5 fruit fly cellular contexts compared by ENCODE assay signal in the genomic region with DNA sequence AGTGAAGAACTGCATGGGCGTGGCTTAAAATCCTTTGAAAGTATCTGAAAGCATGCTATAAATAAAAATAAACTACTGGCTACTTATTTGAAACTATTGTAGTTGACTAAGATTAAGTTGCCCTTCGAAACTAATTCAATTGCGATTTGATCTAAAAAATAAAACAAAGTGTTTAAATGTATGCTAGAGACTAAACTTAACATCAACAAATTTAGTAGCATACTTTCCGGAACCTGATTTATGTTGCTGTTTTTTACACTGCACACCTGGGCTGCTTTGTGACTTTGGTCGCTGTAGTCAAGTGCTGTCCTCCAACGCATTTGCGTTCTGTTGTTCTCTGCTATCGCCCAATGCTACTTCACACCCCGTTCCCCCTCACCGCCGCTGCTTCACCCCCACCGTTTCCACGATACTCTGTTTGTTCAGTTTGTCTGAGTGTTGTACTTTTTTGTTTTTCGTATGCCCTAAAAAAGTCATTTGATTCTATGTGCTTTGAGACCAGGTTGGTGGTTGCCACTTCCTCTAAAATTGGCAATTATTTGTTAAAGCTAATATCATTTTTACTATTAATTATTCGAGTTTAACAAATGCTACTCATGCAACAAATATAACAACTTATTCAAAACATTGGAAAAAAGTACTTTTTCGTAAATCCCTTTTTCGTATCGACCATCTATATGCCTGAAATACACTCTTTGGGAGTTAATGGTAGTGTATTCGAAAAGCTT.
TF ChIP-seq lines count a peak whose summit lies in the region.

No protein-coding gene starts in this region.

TF ChIP-seq in whole organism, adult, 20 proteins besides CTCF, POLR2A, EP300 and RAD21 (continued from another document):
- TF ChIP-seq CG12768 (GFP tag; optimal IDR thresholded peaks at IDR 0.05; lab: Kevin White, UChicago) (no peak), CG5204 (GFP tag; optimal IDR thresholded peaks at IDR 0.05; lab: Kevin White, UChicago) (no peak), cnc (optimal IDR thresholded peaks at IDR 0.05; lab: Kevin White, UChicago) (no peak)

TF ChIP-seq in whole organism, embryonic, 481 proteins besides CTCF, POLR2A, EP300 and RAD21 (continued from another document and continues in another):
- 0 out of 2 replicates have a peak, but pooled peaks have one; percentile 44 for TF ChIP-seq vvl (GFP tag; IDR thresholded peaks at IDR 0.05; lab: Robert Waterston, UW)
- TF ChIP-seq Dref (GFP tag; IDR thresholded peaks at IDR 0.05; lab: Robert Waterston, UW): no peak
- TF ChIP-seq CG9932 (GFP tag; IDR thresholded peaks at IDR 0.05; lab: Robert Waterston, UW): no peak
- TF ChIP-seq chif (GFP tag; optimal IDR thresholded peaks at IDR 0.05; lab: Kevin White, UChicago): peak in 1 of 2 experiments; percentile 22
- no peak for TF ChIP-seq psq (GFP tag; optimal IDR thresholded peaks at IDR 0.05; lab: Kevin White, UChicago)
- TF ChIP-seq Pdp1 (GFP tag; optimal IDR thresholded peaks at IDR 0.05; lab: Kevin White, UChicago): peak in 1 of 2 experiments; percentile 6
- no peak for TF ChIP-seq tio (GFP tag; optimal IDR thresholded peaks at IDR 0.05; lab: Kevin White, UChicago)
- TF ChIP-seq sens (GFP tag; lab: Kevin White, UChicago): peak; percentile 81
- no peak for TF ChIP-seq Mad (GFP tag; optimal IDR thresholded peaks at IDR 0.05; lab: Kevin White, UChicago)
- TF ChIP-seq jigr1 (GFP tag; IDR thresholded peaks at IDR 0.05; lab: Robert Waterston, UW): no peak; the same call in 2 of the 3 replicates
- no peak for TF ChIP-seq CG31388 (GFP tag; optimal IDR thresholded peaks at IDR 0.05; lab: Kevin White, UChicago)
- TF ChIP-seq Nf-YA (GFP tag; IDR thresholded peaks at IDR 0.05; lab: Robert Waterston, UW): no peak
- peak; percentile 20 for TF ChIP-seq exex (tag; optimal IDR thresholded peaks at IDR 0.05; lab: Kevin White, UChicago)
- peak; percentile 38 for TF ChIP-seq CG13296 (GFP tag; optimal IDR thresholded peaks at IDR 0.05; lab: Kevin White, UChicago)
- peak; percentile 68 for TF ChIP-seq Hmr (GFP tag; optimal IDR thresholded peaks at IDR 0.05; lab: Kevin White, UChicago)
- no peak for TF ChIP-seq knrl (GFP tag; IDR thresholded peaks at IDR 0.05; lab: Robert Waterston, UW; ENCODE audit: partially characterized antibody)
- peak; percentile 37 for TF ChIP-seq CG17568 (GFP tag; optimal IDR thresholded peaks at IDR 0.05; lab: Kevin White, UChicago)
- no peak for TF ChIP-seq bigmax (GFP tag; optimal IDR thresholded peaks at IDR 0.05; lab: Kevin White, UChicago)
- no peak for TF ChIP-seq Lpt (GFP tag; optimal IDR thresholded peaks at IDR 0.05; lab: Kevin White, UChicago)
- TF ChIP-seq cwo (GFP tag; optimal IDR thresholded peaks at IDR 0.05; lab: Kevin White, UChicago): no peak
- no peak for TF ChIP-seq CG42726 (GFP tag; IDR thresholded peaks at IDR 0.05; lab: Robert Waterston, UW; ENCODE audit: partially characterized antibody)
- peak; percentile 60 for TF ChIP-seq slbo (GFP tag; IDR thresholded peaks at IDR 0.05; lab: Robert Waterston, UW)
- TF ChIP-seq CG2120 (GFP tag; optimal IDR thresholded peaks at IDR 0.05; lab: Kevin White, UChicago): peak; percentile 67
- peak; percentile 20 for TF ChIP-seq CG5180 (GFP tag; optimal IDR thresholded peaks at IDR 0.05; lab: Kevin White, UChicago)
- TF ChIP-seq ttk (GFP tag; IDR thresholded peaks at IDR 0.05; lab: Robert Waterston, UW): peak; percentile 26; the same call in 1 of the 2 replicates
- no peak for TF ChIP-seq CG6791 (GFP tag; IDR thresholded peaks at IDR 0.05; lab: Robert Waterston, UW; ENCODE audit: partially characterized antibody)
- TF ChIP-seq lmd (GFP tag; IDR thresholded peaks at IDR 0.05; lab: Robert Waterston, UW): peak; percentile 57
- TF ChIP-seq CG17385 (GFP tag; optimal IDR thresholded peaks at IDR 0.05; lab: Kevin White, UChicago): peak; percentile 44
- TF ChIP-seq CHES-1-like (GFP tag; optimal IDR thresholded peaks at IDR 0.05; lab: Kevin White, UChicago): peak; percentile 12

TF ChIP-seq in whole organism, prepupa, 60 proteins besides CTCF, POLR2A, EP300 and RAD21 (continued from another document and continues in another):
- peak; percentile 66 for TF ChIP-seq esn (GFP tag; optimal IDR thresholded peaks at IDR 0.05; lab: Kevin White, UChicago)
- TF ChIP-seq CG11294 (GFP tag; IDR thresholded peaks at IDR 0.05; lab: Robert Waterston, UW): no peak
- peak; percentile 58 for TF ChIP-seq Sox14 (GFP tag; optimal IDR thresholded peaks at IDR 0.05; lab: Kevin White, UChicago)
- peak; percentile 41 for TF ChIP-seq achi (GFP tag; optimal IDR thresholded peaks at IDR 0.05; lab: Kevin White, UChicago)
- peak; percentile 34 for TF ChIP-seq cyc (GFP tag; optimal IDR thresholded peaks at IDR 0.05; lab: Kevin White, UChicago)
- TF ChIP-seq OdsH (GFP tag; optimal IDR thresholded peaks at IDR 0.05; lab: Kevin White, UChicago): peak; percentile 31
- no peak for TF ChIP-seq dac (GFP tag; optimal IDR thresholded peaks at IDR 0.05; lab: Kevin White, UChicago)
- TF ChIP-seq CG11762 (GFP tag; optimal IDR thresholded peaks at IDR 0.05; lab: Kevin White, UChicago; ENCODE audit: insufficient read depth): no peak
- peak; percentile 39 for TF ChIP-seq spab (GFP tag; optimal IDR thresholded peaks at IDR 0.05; lab: Kevin White, UChicago)
- TF ChIP-seq CG7368 (GFP tag; optimal IDR thresholded peaks at IDR 0.05; lab: Kevin White, UChicago): no peak
- TF ChIP-seq Smox (GFP tag; optimal IDR thresholded peaks at IDR 0.05; lab: Kevin White, UChicago): peak; percentile 49
- peak; percentile 10 for TF ChIP-seq dsx (GFP tag; optimal IDR thresholded peaks at IDR 0.05; lab: Kevin White, UChicago; ENCODE audit: poor library complexity, severe bottlenecking)
- peak; percentile 43 for TF ChIP-seq CG31627 (GFP tag; optimal IDR thresholded peaks at IDR 0.05; lab: Kevin White, UChicago)
- no peak for TF ChIP-seq CG3919 (GFP tag; optimal IDR thresholded peaks at IDR 0.05; lab: Kevin White, UChicago)
- TF ChIP-seq fkh (GFP tag; optimal IDR thresholded peaks at IDR 0.05; lab: Kevin White, UChicago): peak; percentile 86
- TF ChIP-seq Sox15 (GFP tag; optimal IDR thresholded peaks at IDR 0.05; lab: Kevin White, UChicago): peak; percentile 26
- TF ChIP-seq CG8632 (GFP tag; optimal IDR thresholded peaks at IDR 0.05; lab: Kevin White, UChicago): peak; percentile 23
- TF ChIP-seq Hr38 (GFP tag; optimal IDR thresholded peaks at IDR 0.05; lab: Kevin White, UChicago): no peak
- peak; percentile 50 for TF ChIP-seq CG10631 (GFP tag; optimal IDR thresholded peaks at IDR 0.05; lab: Kevin White, UChicago)
- TF ChIP-seq fd85E (GFP tag; optimal IDR thresholded peaks at IDR 0.05; lab: Kevin White, UChicago): no peak
- peak; percentile 37 for TF ChIP-seq Eip75B (GFP tag; optimal IDR thresholded peaks at IDR 0.05; lab: Kevin White, UChicago)
- TF ChIP-seq Blimp-1 (GFP tag; optimal IDR thresholded peaks at IDR 0.05; lab: Kevin White, UChicago): peak; percentile 29
- TF ChIP-seq Eip78C (GFP tag; lab: Kevin White, UChicago): peak; percentile 82
- TF ChIP-seq Eip93F (GFP tag; optimal IDR thresholded peaks at IDR 0.05; lab: Kevin White, UChicago): no peak
- no peak for TF ChIP-seq CG6163 (GFP tag; IDR thresholded peaks at IDR 0.05; lab: Robert Waterston, UW)
- no peak for TF ChIP-seq CG4318 (GFP tag; optimal IDR thresholded peaks at IDR 0.05; lab: Kevin White, UChicago)
- no peak for TF ChIP-seq CG1621 (tag; optimal IDR thresholded peaks at IDR 0.05; lab: Kevin White, UChicago)
- TF ChIP-seq CG8319 (GFP tag; optimal IDR thresholded peaks at IDR 0.05; lab: Kevin White, UChicago): no peak
- peak; percentile 59 for TF ChIP-seq CG10669 (GFP tag; optimal IDR thresholded peaks at IDR 0.05; lab: Kevin White, UChicago)
- 0 out of 2 replicates have a peak, but pooled peaks have one; percentile 17 for TF ChIP-seq Gug (GFP tag; IDR thresholded peaks at IDR 0.05; lab: Robert Waterston, UW)
- TF ChIP-seq svp (GFP tag; lab: Kevin White, UChicago): no peak

TF ChIP-seq in whole organism, pupa, 21 proteins besides CTCF, POLR2A, EP300 and RAD21 (continued from another document):
- TF ChIP-seq fd96Ca (GFP tag; IDR thresholded peaks at IDR 0.05; lab: Robert Waterston, UW) (no peak), CG10348 (GFP tag; IDR thresholded peaks at IDR 0.05; lab: Robert Waterston, UW) (no peak)
TF ChIP-seq in whole organism, pupa: peak in this region for 13.

TF ChIP-seq in whole organism, wandering third instar larva, 38 proteins besides CTCF, POLR2A, EP300 and RAD21 (continued from another document):
- TF ChIP-seq pan (optimal IDR thresholded peaks at IDR 0.05; lab: Kevin White, UChicago) (no peak), Myc (optimal IDR thresholded peaks at IDR 0.05; lab: Kevin White, UChicago) (no peak), Dif (GFP tag; optimal IDR thresholded peaks at IDR 0.05; lab: Kevin White, UChicago; ENCODE audit: partially characterized antibody) (no peak), CrebA (GFP tag; optimal IDR thresholded peaks at IDR 0.05; lab: Kevin White, UChicago; ENCODE audit: borderline replicate concordance) (no peak), Jra (GFP tag; optimal IDR thresholded peaks at IDR 0.05; lab: Kevin White, UChicago) (no peak), br (GFP tag; optimal IDR thresholded peaks at IDR 0.05; lab: Kevin White, UChicago) (peak; percentile 47), dsf (GFP tag; optimal IDR thresholded peaks at IDR 0.05; lab: Kevin White, UChicago; ENCODE audit: borderline replicate concordance) (no peak), N (GFP tag; optimal IDR thresholded peaks at IDR 0.05; lab: Kevin White, UChicago) (no peak)
